Worm (Caenorhabditis elegans): ENCODE data around the gene acs-15.

DNA sequence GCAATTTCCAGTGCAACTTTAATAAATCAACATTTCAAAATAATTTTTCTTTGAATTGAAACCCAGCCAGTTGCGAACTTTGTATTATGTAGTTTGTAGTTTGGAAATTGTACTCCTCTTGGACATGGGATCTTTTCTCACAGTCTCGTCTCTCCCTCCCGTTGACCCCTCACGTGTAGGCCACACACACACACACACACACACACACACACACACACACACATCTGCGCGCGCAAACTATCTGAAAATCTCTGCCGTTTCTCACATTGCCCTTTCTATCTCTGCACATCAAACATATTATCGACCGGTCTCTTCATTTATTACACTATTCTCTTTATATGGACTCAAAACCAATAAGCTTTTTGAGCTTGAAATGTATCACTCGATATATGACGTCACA, 8.0 kb downstream of the acs-15 start, which contains the start of gene fbxc-36:
- TF ChIP-seq nhr-28 (tag; optimal IDR thresholded peaks at IDR 0.05) = no peak
- no peak for TF ChIP-seq lin-13 (tag; optimal IDR thresholded peaks at IDR 0.05)
- no peak for TF ChIP-seq lsy-2 (tag; optimal IDR thresholded peaks at IDR 0.05)
- TF ChIP-seq nhr-12 (tag; optimal IDR thresholded peaks at IDR 0.05) = peak; percentile 41
- TF ChIP-seq nhr-76 (tag; optimal IDR thresholded peaks at IDR 0.05) = no peak
- TF ChIP-seq ztf-11 (tag; optimal IDR thresholded peaks at IDR 0.05) = no peak
- no peak for TF ChIP-seq mls-2 (tag; optimal IDR thresholded peaks at IDR 0.05)
- TF ChIP-seq sptf-1 (tag; optimal IDR thresholded peaks at IDR 0.05) = peak; percentile 45
- TF ChIP-seq unc-39 (tag; optimal IDR thresholded peaks at IDR 0.05) = no peak
- TF ChIP-seq blmp-1 (tag; optimal IDR thresholded peaks at IDR 0.05) = no peak
- no peak for TF ChIP-seq unc-62 (GFP tag; optimal IDR thresholded peaks at IDR 0.05)
- peak; percentile 60 for TF ChIP-seq nhr-2 (tag; optimal IDR thresholded peaks at IDR 0.05)
- TF ChIP-seq ham-2 (GFP tag; optimal IDR thresholded peaks at IDR 0.05) = no peak
- TF ChIP-seq snpc-4 (tag; optimal IDR thresholded peaks at IDR 0.05) = no peak

Data from whole organism, mixed stage, embryonic.